Fruit fly (Drosophila melanogaster): ENCODE measurements around the gene dx.

- TF ChIP-seq psq (optimal IDR thresholded peaks at IDR 0.05), result no peak
- no peak for TF ChIP-seq h (optimal IDR thresholded peaks at IDR 0.05)
- TF ChIP-seq Sin3A (optimal IDR thresholded peaks at IDR 0.05), result no peak
- TF ChIP-seq ttk (optimal IDR thresholded peaks at IDR 0.05), result no peak
- TF ChIP-seq insv (optimal IDR thresholded peaks at IDR 0.05), result no peak
Observed at dm6 chrX:6550118-6550502, 16.3 kb downstream of the dx start.

Data from Kc167 (cell line).